Fruit fly (Drosophila melanogaster) whole organism, pupa: ENCODE measurements around the gene CG14958.

Source experiments
- CG10348 ChIP-seq: fragments of 200-800 bp; sonication (Bioruptor generic); IDR thresholded peaks from 2 replicates; pipeline ENCODE4 v1.3.6; 2022; ENCODE audit warnings: missing biosample characterization, missing genetic modification characterization
- CG12605 ChIP-seq: fragments of 200-800 bp; sonication (Bioruptor generic); IDR thresholded peaks from 2 replicates; pipeline ENCODE4 v1.3.6; 2022; ENCODE audit warnings: missing biosample characterization, missing genetic modification characterization
- CG13204 ChIP-seq: fragments of 200-800 bp; sonication (Bioruptor generic); optimal IDR thresholded peaks from 2 replicates; lab custom pipeline; 2018; ENCODE audit warnings: missing biosample characterization, mild to moderate bottlenecking, missing genetic modification characterization, moderate library complexity
- CG14655 ChIP-seq: fragments of 200-800 bp; sonication (Bioruptor generic); optimal IDR thresholded peaks from 3 replicates; lab custom pipeline; 2017; ENCODE audit warnings: mild to moderate bottlenecking, missing biosample characterization, missing genetic modification reagents, missing genetic modification characterization
- CG15710 ChIP-seq: fragments of 200-800 bp; sonication (Bioruptor generic); optimal IDR thresholded peaks from 2 replicates; lab custom pipeline; 2018; ENCODE audit warnings: missing biosample characterization, mild to moderate bottlenecking, missing genetic modification characterization, moderate library complexity
- CG17806 ChIP-seq: fragments of 200-800 bp; sonication (Bioruptor generic); optimal IDR thresholded peaks from 2 replicates; lab custom pipeline; 2018; ENCODE audit warnings: missing biosample characterization, mild to moderate bottlenecking, missing genetic modification characterization, moderate library complexity
- CG32121 ChIP-seq: fragments of 200-800 bp; sonication (Bioruptor generic); IDR thresholded peaks from 2 replicates; pipeline ENCODE4 v1.3.6; 2022; ENCODE audit warnings: missing biosample characterization, missing genetic modification characterization
- CG34367 ChIP-seq: fragments of 200-800 bp; sonication (Bioruptor generic); optimal IDR thresholded peaks from 2 replicates; lab custom pipeline; 2018; ENCODE audit warnings: missing biosample characterization, mild to moderate bottlenecking, missing genetic modification characterization
- CG4496 ChIP-seq: fragments of 200-800 bp; sonication (Bioruptor generic); IDR thresholded peaks from 3 replicates; pipeline ENCODE4 v1.3.6; 2022; ENCODE audit warnings: missing biosample characterization, missing genetic modification characterization
- CG8159 ChIP-seq: fragments of 200-800 bp; sonication (Bioruptor generic); optimal IDR thresholded peaks from 3 replicates; lab custom pipeline; 2018; ENCODE audit warnings: missing biosample characterization, mild to moderate bottlenecking, missing genetic modification characterization, moderate library complexity
- CG8301 ChIP-seq: fragments of 200-800 bp; sonication (Bioruptor generic); optimal IDR thresholded peaks from 2 replicates; lab custom pipeline; 2018; ENCODE audit warnings: missing biosample characterization, mild to moderate bottlenecking, missing genetic modification characterization
- CG9948 ChIP-seq: fragments of 200-800 bp; sonication (Bioruptor generic); optimal IDR thresholded peaks from 2 replicates; lab custom pipeline; 2018; ENCODE audit warnings: missing biosample characterization, mild to moderate bottlenecking, missing genetic modification characterization, moderate library complexity
- D1 ChIP-seq: fragments of 200-800 bp; sonication (Bioruptor generic); optimal IDR thresholded peaks from 2 replicates; lab custom pipeline; 2018; ENCODE audit warnings: missing biosample characterization, mild to moderate bottlenecking, missing genetic modification characterization, moderate library complexity
- EcR ChIP-seq: fragments of 200-800 bp; sonication (Bioruptor generic); optimal IDR thresholded peaks from 3 replicates; lab custom pipeline; 2019; ENCODE audit warnings: missing biosample characterization, missing genetic modification characterization, mild to moderate bottlenecking, moderate library complexity, missing genetic modification reagents
- Ets98B ChIP-seq: fragments of 200-800 bp; sonication (Bioruptor generic); IDR thresholded peaks from 2 replicates; pipeline ENCODE4 v1.3.6; 2022; ENCODE audit warnings: missing biosample characterization, missing genetic modification characterization
- Pif1A ChIP-seq: fragments of 200-800 bp; sonication (Bioruptor generic); optimal IDR thresholded peaks from 3 replicates; lab custom pipeline; 2016; ENCODE audit warnings: missing biosample characterization, missing genetic modification characterization
- Pif1B ChIP-seq: fragments of 200-800 bp; sonication (Bioruptor generic); optimal IDR thresholded peaks from 3 replicates; lab custom pipeline; 2016; ENCODE audit warnings: missing biosample characterization, missing genetic modification characterization
- Snoo ChIP-seq: fragments of 200-800 bp; sonication (Bioruptor generic); optimal IDR thresholded peaks from 3 replicates; lab custom pipeline; 2017; ENCODE audit warnings: missing biosample characterization, mild to moderate bottlenecking, missing genetic modification characterization, inconsistent platforms
- fd96Ca ChIP-seq: fragments of 200-800 bp; sonication (Bioruptor generic); IDR thresholded peaks from 3 replicates; pipeline ENCODE4 v1.3.6; 2022; ENCODE audit warnings: missing biosample characterization, missing genetic modification characterization
- gl ChIP-seq: fragments of 200-800 bp; sonication (Bioruptor generic); optimal IDR thresholded peaks from 2 replicates; lab custom pipeline; 2018; ENCODE audit warnings: missing biosample characterization, mild to moderate bottlenecking, missing genetic modification characterization
- rn ChIP-seq: fragments of 200-800 bp; sonication (Bioruptor generic); IDR thresholded peaks from 2 replicates; pipeline ENCODE4 v1.3.6; 2022; ENCODE audit warnings: missing biosample characterization, missing genetic modification characterization

CG14958 gene

dm6 chr3L:3149060-3149872 lies 40.5 kb upstream of the CG14958 start:
- TF ChIP-seq EcR (GFP tag; lab: Kevin White, UChicago): peak; percentile 49
- no peak for TF ChIP-seq rn (GFP tag; lab: Robert Waterston, UW)
- TF ChIP-seq CG34367: no peak
- peak; percentile 68 for TF ChIP-seq CG13204
- TF ChIP-seq CG32121 (GFP tag; lab: Robert Waterston, UW): peak; percentile 43; the same call in 1 of the 2 replicates
- TF ChIP-seq CG8301 (tag; lab: Kevin White, UChicago): no peak
- TF ChIP-seq, all 21 proteins: peak for 3

DNA sequence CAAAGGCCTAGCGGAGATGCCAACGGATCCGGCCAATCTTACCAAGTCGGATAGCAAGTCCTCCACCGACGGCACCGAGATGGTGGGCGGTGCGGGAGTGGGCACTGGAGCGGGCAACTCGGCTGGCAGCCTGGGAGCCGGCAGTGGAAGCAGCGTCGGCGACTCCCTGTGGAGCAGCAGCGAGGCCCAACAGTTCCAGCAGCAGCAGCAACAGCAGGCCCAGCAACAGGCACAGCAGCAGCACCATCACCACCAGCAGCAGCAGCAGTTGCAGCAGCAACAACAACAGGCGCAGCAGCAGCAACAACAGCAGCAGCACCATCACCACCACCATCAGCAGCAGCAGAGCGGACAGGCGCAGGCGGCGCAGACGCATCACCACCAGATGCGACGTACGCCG lies 39.4 kb upstream of the CG14958 start:
- 0 out of 2 replicates have a peak, but pooled peaks have one; percentile 9 for TF ChIP-seq rn (GFP tag; lab: Robert Waterston, UW)
- no peak for TF ChIP-seq Ets98B (GFP tag; lab: Robert Waterston, UW)

- no peak for TF ChIP-seq fd96Ca (GFP tag; lab: Robert Waterston, UW)
- TF ChIP-seq CG8301 (tag; lab: Kevin White, UChicago): no peak
- TF ChIP-seq CG17806 (tag; lab: Kevin White, UChicago): no peak
- TF ChIP-seq CG12605 (GFP tag; lab: Robert Waterston, UW): no peak
- TF ChIP-seq Ets98B (GFP tag; lab: Robert Waterston, UW): no peak
- no peak for TF ChIP-seq gl (tag; lab: Kevin White, UChicago)
- TF ChIP-seq CG34367: no peak
- no peak for TF ChIP-seq rn (GFP tag; lab: Robert Waterston, UW)
- TF ChIP-seq CG9948 (tag; lab: Kevin White, UChicago): no peak
- no peak for TF ChIP-seq CG10348 (GFP tag; lab: Robert Waterston, UW)
- no peak for TF ChIP-seq CG8159 (tag; lab: Kevin White, UChicago)
- TF ChIP-seq Pif1A (GFP tag; lab: Kevin White, UChicago): no peak
- TF ChIP-seq CG15710 (tag; lab: Kevin White, UChicago): no peak
Observed at dm6 chr3L:3157651-3158050, 32.1 kb upstream of the CG14958 start.

- peak; percentile 44 for TF ChIP-seq CG15710 (tag; lab: Kevin White, UChicago)
- no peak for TF ChIP-seq CG4496
- TF ChIP-seq, all 21 proteins: peak for 1
Observed at dm6 chr3L:3159309-3160194, 30.2 kb upstream of the CG14958 start, which contains the start of the genes ND-30 and CG15812. ND-30 (minus strand) TSS chr3L:3159578. CG15812 (plus strand) TSS chr3L:3159991.

- no peak for TF ChIP-seq Snoo
- no peak for TF ChIP-seq CG8301 (tag; lab: Kevin White, UChicago)
- no peak for TF ChIP-seq CG15710 (tag; lab: Kevin White, UChicago)
- TF ChIP-seq CG10348 (GFP tag; lab: Robert Waterston, UW): no peak
- no peak for TF ChIP-seq Ets98B (GFP tag; lab: Robert Waterston, UW)
- TF ChIP-seq CG13204: no peak
- TF ChIP-seq CG12605 (GFP tag; lab: Robert Waterston, UW): no peak
Observed at dm6 chr3L:3161968-3162367, 27.8 kb upstream of the CG14958 start, which contains the start of gene rasp. rasp (plus strand) TSS chr3L:3162180.

DNA sequence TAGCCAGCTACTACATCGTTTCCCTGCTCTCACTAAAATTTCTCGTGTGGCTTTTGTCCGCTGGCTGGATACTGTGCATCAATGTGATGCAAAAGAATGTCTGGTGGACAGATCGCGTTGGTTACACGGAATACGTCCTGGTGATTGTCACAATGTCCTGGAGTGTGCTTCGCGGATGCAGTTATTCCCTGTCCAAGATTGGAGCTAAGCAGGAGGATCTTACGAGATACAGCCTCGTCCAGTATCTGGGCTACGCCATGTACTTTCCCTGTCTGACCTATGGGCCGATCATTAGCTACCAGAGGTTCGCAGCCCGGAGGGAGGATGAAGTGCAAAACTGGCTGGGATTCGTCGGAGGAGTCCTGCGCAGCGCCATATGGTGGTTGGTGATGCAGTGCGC lies 27.2 kb upstream of the CG14958 start:
- TF ChIP-seq CG8159 (tag; lab: Kevin White, UChicago) (no peak), Pif1B (GFP tag; lab: Kevin White, UChicago) (no peak), CG8301 (tag; lab: Kevin White, UChicago) (no peak), rn (GFP tag; lab: Robert Waterston, UW) (no peak), D1 (tag; lab: Kevin White, UChicago) (no peak), CG9948 (tag; lab: Kevin White, UChicago) (no peak), CG10348 (GFP tag; lab: Robert Waterston, UW) (no peak), gl (tag; lab: Kevin White, UChicago) (no peak), CG13204 (no peak), Ets98B (GFP tag; lab: Robert Waterston, UW) (no peak), CG14655 (GFP tag; lab: Kevin White, UChicago) (no peak), CG32121 (GFP tag; lab: Robert Waterston, UW) (no peak), Pif1A (GFP tag; lab: Kevin White, UChicago) (no peak), CG34367 (no peak), CG4496 (no peak), fd96Ca (GFP tag; lab: Robert Waterston, UW) (no peak)
